Worm (Caenorhabditis elegans) whole organism, young adult: Measurements from ENCODE around the gene Y57G11C.5.

Source experiments
- F52B5.7 ChIP-seq: sonication (generic microtip); optimal IDR thresholded peaks from 2 replicates; lab custom pipeline; 2016; ENCODE audit warnings: mild to moderate bottlenecking, missing genetic modification characterization, missing compliant biosample characterization
- ama-1 ChIP-seq, 3 experiments: fragments of 150-350 bp in 1 of 3; sonication (generic microtip) in 2 of 3; optimal IDR thresholded peaks; 2 replicates each; lab custom pipeline; 2014 to 2018; ENCODE audit warnings: missing biosample characterization in 2 of 3, missing genetic modification characterization in 2 of 3, missing genetic modification reagents in 2 of 3
- cebp-1 ChIP-seq, 2 experiments: fragments of 200-800 bp in 1 of 2; sonication (Bioruptor generic) in 1 of 2; sonication (generic microtip) in 1 of 2; IDR thresholded peaks in 1 of 2; optimal IDR thresholded peaks in 1 of 2; 2 replicates each; pipeline versions ENCODE4 v1.3.6 to Lab custom; 2017 to 2022; ENCODE audit warnings: missing compliant biosample characterization in 2 of 2, missing genetic modification characterization in 2 of 2, mild to moderate bottlenecking in 1 of 2, missing genetic modification reagents in 1 of 2, moderate library complexity in 1 of 2
- hlh-26 ChIP-seq: fragments of 200-800 bp; sonication (Bioruptor generic); conservative IDR thresholded peaks from 2 replicates; pipeline ENCODE4 v1.3.6; 2022; ENCODE audit warnings: missing genetic modification reagents, missing genetic modification characterization, missing compliant biosample characterization
- lag-1 ChIP-seq: fragments of 200-800 bp; sonication (Bioruptor generic); IDR thresholded peaks from 2 replicates; pipeline ENCODE4 v1.3.6; 2022; ENCODE audit warnings: missing genetic modification reagents, missing genetic modification characterization, missing compliant biosample characterization
- lin-26 ChIP-seq: fragments of 200-800 bp; sonication (Bioruptor generic); IDR thresholded peaks from 2 replicates; pipeline ENCODE4 v1.3.6; 2022; ENCODE audit warnings: missing genetic modification reagents, missing genetic modification characterization, missing compliant biosample characterization
- mes-4 ChIP-seq: sonication (generic microtip); optimal IDR thresholded peaks from 2 replicates; lab custom pipeline; 2016; ENCODE audit warnings: missing genotype, missing genetic modification characterization, missing compliant biosample characterization
- nfya-1 ChIP-seq: sonication (generic microtip); optimal IDR thresholded peaks from 2 replicates; lab custom pipeline; 2017; ENCODE audit warnings: antibody characterized with exemption, missing compliant biosample characterization, missing genetic modification characterization, borderline replicate concordance; ENCODE audit not compliant: insufficient read depth
- pha-4 ChIP-seq: fragments of 150-350 bp; sonication (generic microtip); optimal IDR thresholded peaks from 2 replicates; lab custom pipeline; 2014; ENCODE audit warnings: missing biosample characterization, missing genetic modification reagents, missing genetic modification characterization
- sea-2 ChIP-seq: fragments of 200-800 bp; sonication (Bioruptor generic); IDR thresholded peaks from 2 replicates; pipeline ENCODE4 v1.3.6; 2022; ENCODE audit warnings: missing genetic modification characterization, missing compliant biosample characterization
- snpc-1.1 ChIP-seq: sonication (generic microtip); optimal IDR thresholded peaks from 2 replicates; lab custom pipeline; 2017; ENCODE audit warnings: missing genetic modification characterization, mild to moderate bottlenecking, missing compliant biosample characterization, antibody characterized with exemption, moderate library complexity, missing genotype, missing genetic modification reagents; ENCODE audit not compliant: insufficient read depth
- sptf-2 ChIP-seq: fragments of 200-800 bp; sonication (Bioruptor generic); optimal IDR thresholded peaks from 2 replicates; lab custom pipeline; 2018; ENCODE audit warnings: mild to moderate bottlenecking, missing genetic modification characterization, missing compliant biosample characterization

ce11 chrIV:14799186-14799585, 34.0 kb upstream of the Y57G11C.5 start, which contains the start of gene Y57G11C.14:
- TF ChIP-seq lag-1 (GFP tag; lab: Robert Waterston, UW), result no peak
- TF ChIP-seq snpc-1.1 (tag; lab: Kevin White, UChicago), result no peak
- no peak for TF ChIP-seq nfya-1 (tag; lab: Kevin White, UChicago)
- TF ChIP-seq pha-4 (tag; lab: Kevin White, UChicago), result no peak
- TF ChIP-seq F52B5.7 (tag; lab: Kevin White, UChicago), result no peak
- TF ChIP-seq lin-26 (GFP tag; lab: Robert Waterston, UW), result no peak
- no peak for TF ChIP-seq hlh-26 (GFP tag; lab: Robert Waterston, UW)
- TF ChIP-seq ama-1 (optimal IDR thresholded peaks at IDR 0.05; lab: Kevin White, UChicago), result no peak
- no peak for TF ChIP-seq ama-1 (GFP tag; optimal IDR thresholded peaks at IDR 0.05; lab: Kevin White, UChicago)
- no peak for TF ChIP-seq mes-4 (tag; lab: Kevin White, UChicago)
- no peak for TF ChIP-seq cebp-1 (GFP tag; IDR thresholded peaks at IDR 0.05; lab: Robert Waterston, UW)
- no peak for TF ChIP-seq cebp-1 (tag; optimal IDR thresholded peaks at IDR 0.05; lab: Kevin White, UChicago)
- no peak for TF ChIP-seq sea-2 (GFP tag; lab: Robert Waterston, UW)
- no peak for TF ChIP-seq sptf-2
